Fruit fly (Drosophila melanogaster): ENCODE data around the gene CG9547.

The CG9547 gene

DNA sequence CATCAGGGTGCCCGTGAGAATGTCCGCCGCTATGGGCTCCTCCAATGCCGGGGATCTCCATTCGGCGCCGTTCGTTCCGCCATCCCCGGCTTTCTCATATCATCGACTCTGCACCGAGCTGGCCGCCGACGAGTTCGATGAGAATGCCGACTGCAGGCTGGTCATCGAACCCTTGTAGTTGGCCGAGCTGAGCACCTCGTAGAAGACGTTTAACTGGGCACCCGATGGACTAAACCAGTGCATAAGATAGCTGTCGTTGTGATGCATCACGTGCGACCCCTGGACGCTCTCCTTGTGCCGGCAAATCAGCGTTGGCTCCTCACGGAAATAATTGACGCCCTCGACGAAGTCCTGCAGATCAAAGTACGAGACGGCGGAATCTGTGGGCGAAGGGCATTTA, 44.6 kb downstream of the CG9547 start:
- TF ChIP-seq Adf1 (GFP tag; IDR thresholded peaks at IDR 0.05) (no peak), wor (GFP tag; IDR thresholded peaks at IDR 0.05) (no peak), twi (tag; optimal IDR thresholded peaks at IDR 0.05) (no peak), ATbp (GFP tag; optimal IDR thresholded peaks at IDR 0.05) (no peak), sens (GFP tag) (peak; percentile 26), chinmo (GFP tag; IDR thresholded peaks at IDR 0.05; ENCODE audit: partially characterized antibody) (0 out of 4 replicates have a peak, but pooled peaks have one; percentile 18), exex (tag; optimal IDR thresholded peaks at IDR 0.05) (no peak), Gug (GFP tag; IDR thresholded peaks at IDR 0.05) (no peak), Bgb (GFP tag; IDR thresholded peaks at IDR 0.05; ENCODE audit: partially characterized antibody) (0 out of 2 replicates have a peak, but pooled peaks have one; percentile 10), dysf (GFP tag; IDR thresholded peaks at IDR 0.05) (no peak), CG32532 (GFP tag; IDR thresholded peaks at IDR 0.05) (no peak), Med (GFP tag) (peak; percentile 43), CG1024 (GFP tag; IDR thresholded peaks at IDR 0.05) (0 out of 2 replicates have a peak, but pooled peaks have one; percentile 3), Ets97D (GFP tag; optimal IDR thresholded peaks at IDR 0.05) (no peak), Ets65A (GFP tag) (peak; percentile 89)

DNA sequence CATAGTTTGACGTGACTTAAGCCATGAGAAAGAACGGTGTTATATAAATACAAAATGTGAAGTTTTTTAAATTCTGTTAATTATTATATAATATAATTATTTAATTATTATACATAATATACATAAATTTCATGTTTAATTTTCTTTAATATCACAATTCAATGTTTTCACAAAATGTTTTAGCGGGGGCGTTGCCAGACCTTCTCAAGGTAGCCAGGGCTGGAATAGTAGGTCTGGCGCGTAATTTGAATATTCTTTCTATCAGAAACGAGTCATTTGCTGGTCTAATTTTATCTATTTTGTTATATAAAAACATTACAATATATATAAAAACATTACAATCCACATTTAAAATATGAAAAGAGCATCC, 46.0 kb downstream of the CG9547 start, which contains the start of gene Acox3:
TSS of gene Acox3 (minus strand) at position 70 of the 370 bp plus-strand sequence.
- TF ChIP-seq CG2116 (GFP tag; optimal IDR thresholded peaks at IDR 0.05) (peak; percentile 26), pzg (GFP tag; optimal IDR thresholded peaks at IDR 0.05) (peak; percentile 41), CG30020 (tag; optimal IDR thresholded peaks at IDR 0.05) (peak; percentile 1), CG13287 (GFP tag; IDR thresholded peaks at IDR 0.05; ENCODE audit: partially characterized antibody) (no peak), CG7928 (GFP tag; optimal IDR thresholded peaks at IDR 0.05) (peak; percentile 94), Doc3 (GFP tag; IDR thresholded peaks at IDR 0.05; ENCODE audit: partially characterized antibody) (no peak), dmrt11E (tag; optimal IDR thresholded peaks at IDR 0.05) (no peak), tap (tag; optimal IDR thresholded peaks at IDR 0.05) (no peak), CG14710 (tag; optimal IDR thresholded peaks at IDR 0.05) (peak; percentile 59), chinmo (GFP tag; IDR thresholded peaks at IDR 0.05; ENCODE audit: partially characterized antibody) (no peak), ase (GFP tag; IDR thresholded peaks at IDR 0.05) (no peak), bsh (GFP tag; optimal IDR thresholded peaks at IDR 0.05) (no peak), ranshi (GFP tag; IDR thresholded peaks at IDR 0.05) (no peak), Ssrp (tag; optimal IDR thresholded peaks at IDR 0.05) (no peak), CG7987 (GFP tag; optimal IDR thresholded peaks at IDR 0.05) (no peak), org-1 (GFP tag; optimal IDR thresholded peaks at IDR 0.05) (no peak), CG10267 (tag; optimal IDR thresholded peaks at IDR 0.05) (peak; percentile 39), CG12391 (tag; optimal IDR thresholded peaks at IDR 0.05) (peak; percentile 51), wor (GFP tag; IDR thresholded peaks at IDR 0.05) (no peak), sens-2 (GFP tag; IDR thresholded peaks at IDR 0.05) (no peak), CG13296 (GFP tag; optimal IDR thresholded peaks at IDR 0.05) (no peak), CG17829 (tag; optimal IDR thresholded peaks at IDR 0.05) (peak; percentile 27), gcm2 (GFP tag; optimal IDR thresholded peaks at IDR 0.05) (no peak), Dp (GFP tag; optimal IDR thresholded peaks at IDR 0.05) (peak; percentile 97), Dfd (GFP tag; optimal IDR thresholded peaks at IDR 0.05) (no peak), CG2889 (GFP tag; IDR thresholded peaks at IDR 0.05) (no peak), br (optimal IDR thresholded peaks at IDR 0.05) (no peak), CG8290 (GFP tag; optimal IDR thresholded peaks at IDR 0.05) (no peak), CG8290 (tag; optimal IDR thresholded peaks at IDR 0.05) (no peak), sc (optimal IDR thresholded peaks at IDR 0.05) (no peak), sc (GFP tag; optimal IDR thresholded peaks at IDR 0.05) (no peak), grau (tag; optimal IDR thresholded peaks at IDR 0.05) (peak; percentile 8), Ptx1 (GFP tag; IDR thresholded peaks at IDR 0.05) (no peak), CG1529 (GFP tag; optimal IDR thresholded peaks at IDR 0.05) (no peak), CG15514 (GFP tag; optimal IDR thresholded peaks at IDR 0.05) (peak; percentile 33), chn (GFP tag; optimal IDR thresholded peaks at IDR 0.05) (no peak), Drgx (GFP tag; IDR thresholded peaks at IDR 0.05) (no peak), CG17612 (GFP tag; IDR thresholded peaks at IDR 0.05) (no peak), vvl (GFP tag; IDR thresholded peaks at IDR 0.05) (no peak)

Data from whole organism, embryonic.